Worm (Caenorhabditis elegans) whole organism, mixed stage, embryonic: ENCODE results near the gene C07D10.1.

Source experiments
- M03D4.4 ChIP-seq: sonication (generic microtip); optimal IDR thresholded peaks from 2 replicates; lab custom pipeline; 2017; ENCODE audit warnings: mild to moderate bottlenecking, missing genetic modification characterization, missing compliant biosample characterization
- blmp-1 ChIP-seq: fragments of 150-350 bp; optimal IDR thresholded peaks from 2 replicates; lab custom pipeline; 2014; ENCODE audit warnings: missing biosample characterization, missing genetic modification characterization
- ceh-39 ChIP-seq: fragments of 150-350 bp; optimal IDR thresholded peaks from 2 replicates; lab custom pipeline; 2014; ENCODE audit warnings: missing biosample characterization, missing genetic modification characterization
- ceh-43 ChIP-seq: fragments of 200-800 bp; sonication (Bioruptor generic); optimal IDR thresholded peaks from 2 replicates; lab custom pipeline; 2018; ENCODE audit warnings: mild to moderate bottlenecking, missing genetic modification characterization, moderate library complexity, missing compliant biosample characterization
- ceh-83 ChIP-seq: fragments of 200-800 bp; sonication (Bioruptor generic); optimal IDR thresholded peaks from 2 replicates; lab custom pipeline; 2018; ENCODE audit warnings: mild to moderate bottlenecking, missing genetic modification characterization, missing compliant biosample characterization
- ces-1 ChIP-seq: fragments of 150-350 bp; optimal IDR thresholded peaks from 2 replicates; lab custom pipeline; 2014; ENCODE audit warnings: missing biosample characterization, missing genetic modification reagents, missing genetic modification characterization
- cnd-1 ChIP-seq: fragments of 200-800 bp; sonication (Bioruptor generic); optimal IDR thresholded peaks from 2 replicates; lab custom pipeline; 2018; ENCODE audit warnings: mild to moderate bottlenecking, missing genetic modification characterization, missing compliant biosample characterization
- drap-1 ChIP-seq: fragments of 200-800 bp; sonication (Bioruptor generic); optimal IDR thresholded peaks from 3 replicates; lab custom pipeline; 2018; ENCODE audit warnings: mild to moderate bottlenecking, missing genetic modification characterization, missing compliant biosample characterization
- elt-1 ChIP-seq: sonication (generic microtip); optimal IDR thresholded peaks from 2 replicates; lab custom pipeline; 2017; ENCODE audit warnings: missing genetic modification characterization, mild to moderate bottlenecking, missing compliant biosample characterization, antibody characterized with exemption, moderate library complexity, borderline replicate concordance; ENCODE audit not compliant: insufficient read depth
- elt-3 ChIP-seq: fragments of 150-350 bp; optimal IDR thresholded peaks from 2 replicates; lab custom pipeline; 2014; ENCODE audit warnings: missing biosample characterization, missing genetic modification characterization
- ham-2 ChIP-seq: fragments of 200-800 bp; sonication (Bioruptor generic); optimal IDR thresholded peaks from 2 replicates; lab custom pipeline; 2018; ENCODE audit warnings: mild to moderate bottlenecking, missing genetic modification characterization, missing compliant biosample characterization
- hlh-1 ChIP-seq: fragments of 150-350 bp; optimal IDR thresholded peaks from 2 replicates; lab custom pipeline; 2014; ENCODE audit warnings: missing biosample characterization, missing genetic modification reagents, missing genetic modification characterization
- lin-13 ChIP-seq: fragments of 150-350 bp; optimal IDR thresholded peaks from 2 replicates; lab custom pipeline; 2014; ENCODE audit warnings: missing biosample characterization, missing genetic modification characterization
- lin-32 ChIP-seq: fragments of 200-800 bp; sonication (Bioruptor generic); optimal IDR thresholded peaks from 2 replicates; lab custom pipeline; 2018; ENCODE audit warnings: mild to moderate bottlenecking, missing genetic modification characterization, missing compliant biosample characterization
- lsy-2 ChIP-seq: fragments of 150-350 bp; optimal IDR thresholded peaks from 2 replicates; lab custom pipeline; 2014; ENCODE audit warnings: missing biosample characterization, missing genetic modification characterization
- mab-5 ChIP-seq: fragments of 150-350 bp; optimal IDR thresholded peaks from 2 replicates; lab custom pipeline; 2014; ENCODE audit warnings: missing biosample characterization, missing genetic modification characterization
- mep-1 ChIP-seq: fragments of 150-350 bp; optimal IDR thresholded peaks from 2 replicates; lab custom pipeline; 2017; ENCODE audit warnings: missing biosample characterization, missing genetic modification reagents, missing genetic modification characterization, inconsistent platforms
- mls-2 ChIP-seq: sonication (generic microtip); optimal IDR thresholded peaks from 2 replicates; lab custom pipeline; 2016; ENCODE audit warnings: mild to moderate bottlenecking, missing genetic modification characterization, moderate library complexity, missing compliant biosample characterization
- nhr-237 ChIP-seq: fragments of 150-350 bp; optimal IDR thresholded peaks from 2 replicates; lab custom pipeline; 2014; ENCODE audit warnings: missing biosample characterization, missing genetic modification characterization
- nhr-28 ChIP-seq: fragments of 150-350 bp; optimal IDR thresholded peaks from 2 replicates; lab custom pipeline; 2014; ENCODE audit warnings: missing biosample characterization, missing genetic modification characterization
- nhr-76 ChIP-seq: sonication (generic microtip); optimal IDR thresholded peaks from 2 replicates; lab custom pipeline; 2017; ENCODE audit warnings: missing biosample characterization, missing genetic modification characterization
- sem-2 ChIP-seq: fragments of 200-800 bp; sonication (Bioruptor generic); optimal IDR thresholded peaks from 2 replicates; lab custom pipeline; 2018; ENCODE audit warnings: mild to moderate bottlenecking, missing genetic modification characterization, missing compliant biosample characterization
- sptf-1 ChIP-seq: sonication (generic microtip); optimal IDR thresholded peaks from 2 replicates; lab custom pipeline; 2017; ENCODE audit warnings: mild to moderate bottlenecking, missing genetic modification characterization, moderate library complexity, missing compliant biosample characterization
- tbx-8 ChIP-seq: fragments of 200-800 bp; sonication (Bioruptor generic); optimal IDR thresholded peaks from 2 replicates; lab custom pipeline; 2018; ENCODE audit warnings: mild to moderate bottlenecking, missing genetic modification characterization, moderate library complexity, missing compliant biosample characterization
- unc-120 ChIP-seq: sonication (generic microtip); optimal IDR thresholded peaks from 2 replicates; lab custom pipeline; 2017; ENCODE audit warnings: missing genetic modification characterization, missing compliant biosample characterization; ENCODE audit not compliant: poor library complexity, severe bottlenecking
- unc-62 ChIP-seq: fragments of 150-350 bp; optimal IDR thresholded peaks from 2 replicates; lab custom pipeline; 2014; ENCODE audit warnings: missing biosample characterization, missing genetic modification reagents, missing genetic modification characterization
- zip-8 ChIP-seq: fragments of 150-350 bp; optimal IDR thresholded peaks from 2 replicates; lab custom pipeline; 2014; ENCODE audit warnings: missing biosample characterization, missing genetic modification characterization
- ztf-11 ChIP-seq: fragments of 150-350 bp; optimal IDR thresholded peaks from 2 replicates; lab custom pipeline; 2014; ENCODE audit warnings: missing biosample characterization, missing genetic modification characterization

The C07D10.1 gene

ce11 chrII:7406438-7406837 lies 7.6 kb downstream of the C07D10.1 start:
- TF ChIP-seq zip-8 (tag; lab: Kevin White, UChicago) (peak; percentile 28), ham-2 (no peak)

- TF ChIP-seq ham-2 (no peak), ceh-43 (GFP tag; lab: Kevin White, UChicago) (no peak), M03D4.4 (tag; lab: Kevin White, UChicago) (no peak), cnd-1 (tag; lab: Kevin White, UChicago) (no peak), blmp-1 (tag; lab: Kevin White, UChicago) (no peak), elt-3 (tag; lab: Kevin White, UChicago) (no peak), drap-1 (GFP tag; lab: Kevin White, UChicago) (no peak), lin-32 (GFP tag; lab: Kevin White, UChicago) (no peak), elt-1 (tag; lab: Kevin White, UChicago) (no peak), unc-62 (no peak), mab-5 (tag; lab: Kevin White, UChicago) (no peak), sptf-1 (tag; lab: Kevin White, UChicago) (no peak)
Measured at ce11 chrII:7408192-7408591, 9.4 kb downstream of the C07D10.1 start, which contains the start of gene srd-55. TSS of gene srd-55 (plus strand) at chrII:7408492.

ce11 chrII:7411930-7412329 lies 13.1 kb downstream of the C07D10.1 start, which contains the start of gene K02A2.5:
TSS of gene K02A2.5 (minus strand) at chrII:7412030.
- TF ChIP-seq lsy-2 (tag; lab: Kevin White, UChicago) (no peak), M03D4.4 (tag; lab: Kevin White, UChicago) (no peak), ham-2 (no peak)

ce11 chrII:7413275-7413674 lies 14.5 kb downstream of the C07D10.1 start:
- TF ChIP-seq sem-2 (GFP tag; lab: Kevin White, UChicago) (no peak), tbx-8 (no peak), nhr-237 (tag; lab: Kevin White, UChicago) (no peak), drap-1 (GFP tag; lab: Kevin White, UChicago) (no peak), mep-1 (no peak), ces-1 (no peak), ceh-43 (GFP tag; lab: Kevin White, UChicago) (no peak), elt-3 (tag; lab: Kevin White, UChicago) (no peak), nhr-28 (no peak), lin-32 (GFP tag; lab: Kevin White, UChicago) (no peak)
- TF ChIP-seq, all 35 proteins: peak for 0

ce11 chrII:7413764-7414163 lies 15.0 kb downstream of the C07D10.1 start:
- TF ChIP-seq nhr-237 (tag; lab: Kevin White, UChicago) (no peak), elt-1 (tag; lab: Kevin White, UChicago) (no peak), lin-13 (tag; lab: Kevin White, UChicago) (no peak), ceh-83 (no peak), elt-3 (tag; lab: Kevin White, UChicago) (no peak)

ce11 chrII:7419563-7419962 lies 20.8 kb downstream of the C07D10.1 start:
- TF ChIP-seq unc-120 (tag; lab: Kevin White, UChicago) (no peak), drap-1 (GFP tag; lab: Kevin White, UChicago) (no peak), mls-2 (tag; lab: Kevin White, UChicago) (no peak), nhr-76 (no peak), mab-5 (tag; lab: Kevin White, UChicago) (no peak), nhr-237 (tag; lab: Kevin White, UChicago) (no peak), ceh-39 (tag; lab: Kevin White, UChicago) (no peak), lin-13 (tag; lab: Kevin White, UChicago) (no peak), ztf-11 (tag; lab: Kevin White, UChicago) (no peak), lsy-2 (tag; lab: Kevin White, UChicago) (no peak), cnd-1 (tag; lab: Kevin White, UChicago) (no peak), mep-1 (no peak)

- TF ChIP-seq elt-3 (tag; lab: Kevin White, UChicago) (no peak), ces-1 (no peak), lin-13 (tag; lab: Kevin White, UChicago) (no peak), ztf-11 (tag; lab: Kevin White, UChicago) (no peak), hlh-1 (no peak), zip-8 (tag; lab: Kevin White, UChicago) (no peak)
- TF ChIP-seq, all 35 proteins: peak for 0
Measured at ce11 chrII:7420157-7420556, 21.3 kb downstream of the C07D10.1 start.
